Fruit fly (Drosophila melanogaster): Measurements from ENCODE around the gene Cep164.

Cep164 gene

DNA sequence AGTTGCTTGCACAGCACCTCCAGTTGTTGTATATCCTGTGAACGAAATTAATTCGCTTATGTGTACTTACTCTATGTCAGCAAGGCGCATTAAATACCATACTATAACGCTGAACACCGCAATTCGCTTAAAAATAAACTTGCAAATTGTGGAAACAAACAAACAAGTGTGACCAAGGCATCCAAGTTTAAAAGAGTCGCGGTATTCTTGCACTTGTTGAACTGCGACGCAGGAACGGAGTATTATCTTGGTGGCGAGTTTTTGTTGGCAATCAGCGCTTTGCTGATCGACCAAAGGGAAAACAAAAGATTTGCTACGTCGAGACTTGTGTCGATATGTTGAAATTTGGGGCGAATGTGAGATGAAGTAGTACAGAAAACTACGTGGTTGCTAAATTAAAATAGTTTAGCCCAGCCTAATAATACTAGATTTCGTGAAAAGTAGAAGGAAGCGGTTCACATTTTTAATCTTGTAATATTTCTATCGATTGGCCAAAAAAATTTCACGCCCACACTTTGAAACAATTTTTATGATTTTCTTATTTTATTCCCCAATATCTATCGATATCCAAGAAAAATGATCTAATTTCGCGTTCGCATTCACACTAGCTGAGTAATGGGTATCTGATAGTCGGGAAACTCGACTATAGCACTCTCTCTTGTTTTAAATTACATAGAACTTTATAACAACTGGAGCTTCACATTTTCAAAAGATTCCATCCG, 49.1 kb downstream of the Cep164 start, which contains the start of gene Ranbp16:
TSS of gene Ranbp16 (minus strand) at position 364 of the 722 bp plus-strand sequence.
- TF ChIP-seq Ets96B (tag; optimal IDR thresholded peaks at IDR 0.05): no peak
- no peak for TF ChIP-seq ss (GFP tag; optimal IDR thresholded peaks at IDR 0.05)
- TF ChIP-seq svp (GFP tag): no peak
- no peak for TF ChIP-seq Smox (GFP tag; optimal IDR thresholded peaks at IDR 0.05)
- TF ChIP-seq net (GFP tag; optimal IDR thresholded peaks at IDR 0.05): no peak
- no peak for TF ChIP-seq CG10669 (GFP tag; optimal IDR thresholded peaks at IDR 0.05)

Data from whole organism, prepupa.